Worm (Caenorhabditis elegans) whole organism, L4 larva: Measurements from ENCODE around the gene bbs-8.

Experiments
- aly-2 ChIP-seq: sonication (generic microtip); optimal IDR thresholded peaks from 2 replicates; lab custom pipeline; 2018; ENCODE audit warnings: missing biosample characterization, missing genetic modification characterization
- cey-2 ChIP-seq: sonication (generic microtip); optimal IDR thresholded peaks from 3 replicates; lab custom pipeline; 2017; ENCODE audit warnings: missing genetic modification characterization, mild to moderate bottlenecking, missing compliant biosample characterization, antibody characterized with exemption, borderline replicate concordance; ENCODE audit not compliant: insufficient read depth
- egl-27 ChIP-seq: sonication (generic microtip); optimal IDR thresholded peaks from 3 replicates; lab custom pipeline; 2017; ENCODE audit warnings: missing biosample characterization, missing genetic modification reagents, missing genetic modification characterization
- fos-1 ChIP-seq: fragments of 150-350 bp; optimal IDR thresholded peaks from 2 replicates; lab custom pipeline; 2014; ENCODE audit warnings: missing biosample characterization, missing genetic modification characterization
- nhr-111 ChIP-seq: fragments of 200-800 bp; sonication (Bioruptor generic); optimal IDR thresholded peaks from 2 replicates; lab custom pipeline; 2018; ENCODE audit warnings: mild to moderate bottlenecking, missing genetic modification characterization, missing compliant biosample characterization
- php-3 ChIP-seq: fragments of 200-800 bp; sonication (Bioruptor generic); IDR thresholded peaks from 2 replicates; pipeline ENCODE4 v1.3.6; 2022; ENCODE audit warnings: missing genetic modification reagents, missing genetic modification characterization, missing compliant biosample characterization
- pqm-1 ChIP-seq: sonication (generic microtip); optimal IDR thresholded peaks from 2 replicates; lab custom pipeline; 2017; ENCODE audit warnings: missing biosample characterization, missing genetic modification characterization
- snpc-4 ChIP-seq: fragments of 150-350 bp; optimal IDR thresholded peaks from 2 replicates; lab custom pipeline; 2014; ENCODE audit warnings: missing biosample characterization, missing genetic modification characterization
- unc-130 ChIP-seq: sonication (generic microtip); optimal IDR thresholded peaks from 2 replicates; lab custom pipeline; 2016; ENCODE audit warnings: missing genetic modification reagents, missing genetic modification characterization, missing compliant biosample characterization

DNA sequence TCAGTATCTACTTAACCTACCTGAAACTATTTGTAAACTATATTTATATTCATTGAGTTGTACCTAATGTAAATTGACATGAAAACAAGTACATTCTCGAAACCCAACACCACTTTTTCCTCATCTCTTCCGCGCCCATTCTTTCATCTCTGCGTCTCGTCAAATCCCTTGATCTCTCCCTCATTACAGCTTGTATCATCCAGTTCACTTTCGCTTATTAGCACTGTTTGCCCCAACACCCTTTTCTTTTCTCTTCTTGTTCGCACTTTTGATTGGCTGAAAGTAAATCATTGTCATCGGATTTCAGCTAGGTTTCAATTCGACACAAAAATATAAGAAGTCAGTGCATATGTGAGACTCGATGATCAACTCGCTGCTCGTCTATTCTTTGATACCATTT is 20.1 kb downstream of the bbs-8 start, which contains the start of gene T25F10.3:
- no peak for TF ChIP-seq nhr-111 (GFP tag; lab: Kevin White, UChicago)
- no peak for TF ChIP-seq cey-2 (tag; lab: Kevin White, UChicago)
- no peak for TF ChIP-seq pqm-1 (tag; lab: Kevin White, UChicago)
- TF ChIP-seq aly-2 (tag; lab: Kevin White, UChicago), result no peak
- TF ChIP-seq egl-27 (tag; lab: Kevin White, UChicago), result no peak
- TF ChIP-seq php-3, result no peak
- no peak for TF ChIP-seq fos-1
- no peak for TF ChIP-seq snpc-4 (tag; lab: Kevin White, UChicago)
- TF ChIP-seq unc-130 (GFP tag; lab: Kevin White, UChicago), result no peak
